Fruit fly (Drosophila melanogaster): ENCODE results near the gene Cpr62Bb.

Cpr62Bb gene

DNA sequence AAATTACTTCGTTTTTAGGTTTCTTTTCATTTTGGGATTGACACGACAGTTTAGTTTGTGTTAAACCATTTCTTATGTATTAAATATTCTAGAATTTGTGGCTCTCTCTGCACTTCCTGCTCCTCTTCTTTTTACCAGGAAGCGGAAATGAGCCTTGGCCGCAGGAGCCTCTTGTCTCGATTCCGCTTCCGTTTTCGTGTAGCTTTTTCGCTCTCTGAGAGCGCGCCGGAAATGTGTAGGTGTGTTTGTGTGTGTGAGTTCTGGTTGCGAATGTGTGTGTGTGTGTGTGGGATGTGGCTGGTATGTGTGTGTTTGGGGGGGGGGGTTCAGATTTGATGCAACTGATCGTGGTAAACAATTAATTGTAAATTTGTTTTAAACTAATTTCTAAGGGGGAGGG lies 24.6 kb upstream of the Cpr62Bb start (continued):
- TF ChIP-seq ranshi (GFP tag; IDR thresholded peaks at IDR 0.05) (peak; percentile 19; the same call in 1 of the 2 replicates), Ravus (GFP tag; IDR thresholded peaks at IDR 0.05) (no peak), CG1603 (tag; optimal IDR thresholded peaks at IDR 0.05) (no peak), CG6854 (GFP tag; optimal IDR thresholded peaks at IDR 0.05) (peak; percentile 19), CG7786 (GFP tag; optimal IDR thresholded peaks at IDR 0.05) (no peak), Gsc (GFP tag; IDR thresholded peaks at IDR 0.05) (no peak), wor (GFP tag; IDR thresholded peaks at IDR 0.05) (no peak), CG3281 (GFP tag; optimal IDR thresholded peaks at IDR 0.05) (peak; percentile 56), CG3726 (GFP tag; IDR thresholded peaks at IDR 0.05) (no peak), fd102C (GFP tag; optimal IDR thresholded peaks at IDR 0.05) (peak; percentile 10), CG2712 (tag; optimal IDR thresholded peaks at IDR 0.05) (peak; percentile 12), ase (GFP tag; IDR thresholded peaks at IDR 0.05) (no peak), ci (GFP tag; IDR thresholded peaks at IDR 0.05) (peak; percentile 17; the same call in 1 of the 3 replicates), prd (optimal IDR thresholded peaks at IDR 0.05) (no peak), prd (GFP tag; IDR thresholded peaks at IDR 0.05) (no peak), lov (optimal IDR thresholded peaks at IDR 0.05) (no peak), lov (GFP tag; IDR thresholded peaks at IDR 0.05) (0 out of 3 replicates have a peak, but pooled peaks have one; percentile 52), Asciz (GFP tag; optimal IDR thresholded peaks at IDR 0.05) (peak; percentile 39), dimm (GFP tag; IDR thresholded peaks at IDR 0.05) (no peak), lbe (GFP tag; optimal IDR thresholded peaks at IDR 0.05) (no peak), danr (GFP tag; IDR thresholded peaks at IDR 0.05) (no peak), Max (GFP tag; optimal IDR thresholded peaks at IDR 0.05) (no peak), HHEX (GFP tag; optimal IDR thresholded peaks at IDR 0.05) (peak; percentile 45), dpn (GFP tag; optimal IDR thresholded peaks at IDR 0.05) (peak in 1 of 2 experiments; percentile 23), sim (GFP tag; IDR thresholded peaks at IDR 0.05) (0 out of 2 replicates have a peak, but pooled peaks have one; percentile 44), otp (GFP tag; IDR thresholded peaks at IDR 0.05) (0 out of 3 replicates have a peak, but pooled peaks have one; percentile 14), CG6689 (GFP tag; IDR thresholded peaks at IDR 0.05) (no peak), CG32532 (GFP tag; IDR thresholded peaks at IDR 0.05) (0 out of 2 replicates have a peak, but pooled peaks have one; percentile 28), lab (GFP tag; optimal IDR thresholded peaks at IDR 0.05) (peak; percentile 57), Hr39 (optimal IDR thresholded peaks at IDR 0.05) (no peak), Fer3 (tag; optimal IDR thresholded peaks at IDR 0.05) (peak; percentile 12), Hmx (GFP tag; optimal IDR thresholded peaks at IDR 0.05) (no peak), CG12104 (GFP tag; optimal IDR thresholded peaks at IDR 0.05) (peak; percentile 0), caup (GFP tag; optimal IDR thresholded peaks at IDR 0.05; ENCODE audit: severe bottlenecking) (peak; percentile 7), unpg (GFP tag; optimal IDR thresholded peaks at IDR 0.05) (no peak), gcm (GFP tag; optimal IDR thresholded peaks at IDR 0.05) (no peak), zen (tag; optimal IDR thresholded peaks at IDR 0.05) (no peak), nom (GFP tag; optimal IDR thresholded peaks at IDR 0.05) (peak; percentile 59), Gug (GFP tag; IDR thresholded peaks at IDR 0.05) (no peak), NK7.1 (GFP tag; optimal IDR thresholded peaks at IDR 0.05) (no peak), CG17385 (GFP tag; optimal IDR thresholded peaks at IDR 0.05) (peak; percentile 15), CG10267 (tag; optimal IDR thresholded peaks at IDR 0.05) (peak; percentile 7), Deaf1 (tag; optimal IDR thresholded peaks at IDR 0.05) (no peak), CG2129 (GFP tag; IDR thresholded peaks at IDR 0.05; ENCODE audit: partially characterized antibody) (no peak), chn (GFP tag; optimal IDR thresholded peaks at IDR 0.05) (no peak), CG6765 (GFP tag; optimal IDR thresholded peaks at IDR 0.05) (peak; percentile 11), amos (GFP tag; IDR thresholded peaks at IDR 0.05; ENCODE audit: partially characterized antibody) (no peak), Mrtf (GFP tag; IDR thresholded peaks at IDR 0.05) (no peak), CG6254 (GFP tag; optimal IDR thresholded peaks at IDR 0.05) (peak; percentile 31), Trl (optimal IDR thresholded peaks at IDR 0.05) (peak; percentile 24 to 46), Trl (GFP tag; optimal IDR thresholded peaks at IDR 0.05) (no peak), CG10147 (GFP tag; optimal IDR thresholded peaks at IDR 0.05) (no peak)
